Worm (Caenorhabditis elegans): ENCODE measurements around the gene kvs-5.

- TF ChIP-seq ztf-26 (tag; optimal IDR thresholded peaks at IDR 0.05) (no peak), nhr-120 (GFP tag; IDR thresholded peaks at IDR 0.05) (no peak), C17E4.6 (GFP tag; IDR thresholded peaks at IDR 0.05) (no peak), madf-3 (GFP tag; IDR thresholded peaks at IDR 0.05) (no peak), lir-1 (GFP tag; conservative IDR thresholded peaks at IDR 0.05) (no peak), dpl-1 (GFP tag; optimal IDR thresholded peaks at IDR 0.05) (no peak), B0336.3 (GFP tag; IDR thresholded peaks at IDR 0.05) (no peak), ceh-40 (GFP tag; IDR thresholded peaks at IDR 0.05) (no peak), aptf-3 (GFP tag; IDR thresholded peaks at IDR 0.05) (no peak), mes-4 (tag; optimal IDR thresholded peaks at IDR 0.05) (no peak), nfya-1 (tag; optimal IDR thresholded peaks at IDR 0.05; ENCODE audit: borderline replicate concordance, insufficient read depth) (no peak)
These were observed 13.0 kb downstream of the kvs-5 start for ce11 chrIV:749557-749956.

Data from whole organism, young adult.